Worm (Caenorhabditis elegans) whole organism, young adult: ENCODE results near the gene ttbk-5.

ENCODE experiments used
- C06A6.2 ChIP-seq: fragments of 200-800 bp; sonication (Bioruptor generic); conservative IDR thresholded peaks from 2 replicates; pipeline ENCODE4 v1.3.6; 2022; ENCODE audit warnings: missing genetic modification characterization, missing compliant biosample characterization
- F22D6.2 ChIP-seq: sonication (generic microtip); optimal IDR thresholded peaks from 2 replicates; lab custom pipeline; 2016; ENCODE audit warnings: mild to moderate bottlenecking, missing genetic modification characterization, missing compliant biosample characterization
- F33H1.4 ChIP-seq: fragments of 200-800 bp; sonication (Bioruptor generic); IDR thresholded peaks from 2 replicates; pipeline ENCODE4 v1.3.6; 2022; ENCODE audit warnings: missing genetic modification reagents, missing genetic modification characterization, missing compliant biosample characterization
- F57A8.1 ChIP-seq: fragments of 200-800 bp; sonication (Bioruptor generic); optimal IDR thresholded peaks from 2 replicates; lab custom pipeline; 2018; ENCODE audit warnings: mild to moderate bottlenecking, missing genetic modification characterization, moderate library complexity, missing compliant biosample characterization
- T26A5.8 ChIP-seq: sonication (generic microtip); optimal IDR thresholded peaks from 2 replicates; lab custom pipeline; 2016; ENCODE audit warnings: missing genetic modification characterization, missing compliant biosample characterization
- ama-1 ChIP-seq, 3 experiments: fragments of 150-350 bp in 1 of 3; sonication (generic microtip) in 2 of 3; optimal IDR thresholded peaks; 2 replicates each; lab custom pipeline; 2014 to 2018; ENCODE audit warnings: missing biosample characterization in 2 of 3, missing genetic modification characterization in 2 of 3, missing genetic modification reagents in 2 of 3
- aptf-3 ChIP-seq: fragments of 200-800 bp; sonication (Bioruptor generic); IDR thresholded peaks from 2 replicates; pipeline ENCODE4 v1.3.6; 2022; ENCODE audit warnings: missing genetic modification characterization, missing compliant biosample characterization
- atf-7 ChIP-seq: sonication (generic microtip); optimal IDR thresholded peaks from 2 replicates; lab custom pipeline; 2017; ENCODE audit warnings: mild to moderate bottlenecking, missing genetic modification characterization, missing compliant biosample characterization
- attf-6 ChIP-seq: fragments of 200-800 bp; sonication (Bioruptor generic); IDR thresholded peaks from 2 replicates; pipeline ENCODE4 v1.3.6; 2022; ENCODE audit warnings: missing genetic modification reagents, missing genetic modification characterization, missing compliant biosample characterization
- ceh-40 ChIP-seq: fragments of 200-800 bp; sonication (Bioruptor generic); IDR thresholded peaks from 2 replicates; pipeline ENCODE4 v1.3.6; 2022; ENCODE audit warnings: missing genetic modification characterization, missing compliant biosample characterization
- ceh-91 ChIP-seq: fragments of 200-800 bp; sonication (Bioruptor generic); IDR thresholded peaks from 2 replicates; pipeline ENCODE4 v1.3.6; 2022; ENCODE audit warnings: missing genetic modification reagents, missing genetic modification characterization, missing compliant biosample characterization
- dpff-1 ChIP-seq: sonication (generic microtip); optimal IDR thresholded peaks from 2 replicates; lab custom pipeline; 2017; ENCODE audit warnings: mild to moderate bottlenecking, missing genetic modification characterization, missing compliant biosample characterization
- ekl-4 ChIP-seq: fragments of 200-800 bp; sonication (Bioruptor generic); IDR thresholded peaks from 2 replicates; pipeline ENCODE4 v1.3.6; 2022; ENCODE audit warnings: missing genetic modification reagents, missing genetic modification characterization, missing compliant biosample characterization
- ets-4 ChIP-seq: fragments of 200-800 bp; sonication (Bioruptor generic); optimal IDR thresholded peaks from 2 replicates; lab custom pipeline; 2018; ENCODE audit warnings: mild to moderate bottlenecking, missing genetic modification characterization, missing compliant biosample characterization
- gei-17 ChIP-seq: fragments of 200-800 bp; sonication (Bioruptor generic); optimal IDR thresholded peaks from 2 replicates; lab custom pipeline; 2018; ENCODE audit warnings: mild to moderate bottlenecking, missing genetic modification characterization, missing compliant biosample characterization
- him-1 ChIP-seq: sonication (generic microtip); optimal IDR thresholded peaks from 2 replicates; lab custom pipeline; 2016; ENCODE audit warnings: missing genotype, missing genetic modification reagents, missing genetic modification characterization, missing compliant biosample characterization
- hlh-26 ChIP-seq: fragments of 200-800 bp; sonication (Bioruptor generic); conservative IDR thresholded peaks from 2 replicates; pipeline ENCODE4 v1.3.6; 2022; ENCODE audit warnings: missing genetic modification reagents, missing genetic modification characterization, missing compliant biosample characterization
- hsf-1 ChIP-seq: fragments of 200-800 bp; sonication (Bioruptor generic); IDR thresholded peaks from 2 replicates; pipeline ENCODE4 v1.3.6; 2022; ENCODE audit warnings: missing genetic modification reagents, missing genetic modification characterization, missing compliant biosample characterization
- lag-1 ChIP-seq: fragments of 200-800 bp; sonication (Bioruptor generic); IDR thresholded peaks from 2 replicates; pipeline ENCODE4 v1.3.6; 2022; ENCODE audit warnings: missing genetic modification reagents, missing genetic modification characterization, missing compliant biosample characterization
- let-607 ChIP-seq, 2 experiments: fragments of 200-800 bp in 1 of 2; sonication (Bioruptor generic) in 1 of 2; sonication (generic microtip) in 1 of 2; optimal IDR thresholded peaks; 2 replicates each; lab custom pipeline; 2016 to 2018; ENCODE audit warnings: mild to moderate bottlenecking in 2 of 2, missing compliant biosample characterization in 2 of 2, missing genetic modification characterization in 2 of 2, moderate library complexity in 2 of 2, missing genotype in 1 of 2
- lin-26 ChIP-seq: fragments of 200-800 bp; sonication (Bioruptor generic); IDR thresholded peaks from 2 replicates; pipeline ENCODE4 v1.3.6; 2022; ENCODE audit warnings: missing genetic modification reagents, missing genetic modification characterization, missing compliant biosample characterization
- lin-35 ChIP-seq, 3 experiments: fragments of 150-350 bp in 2 of 3; sonication (generic microtip) in 1 of 3; optimal IDR thresholded peaks; 2 replicates each; lab custom pipeline; 2014 to 2018; ENCODE audit warnings: missing biosample characterization in 3 of 3, missing genetic modification characterization in 3 of 3, missing genetic modification reagents in 3 of 3
- lin-54 ChIP-seq: fragments of 200-800 bp; sonication (Bioruptor generic); optimal IDR thresholded peaks from 2 replicates; lab custom pipeline; 2018; ENCODE audit warnings: mild to moderate bottlenecking, missing genetic modification characterization, missing compliant biosample characterization
- lsl-1 ChIP-seq: fragments of 200-800 bp; sonication (Bioruptor generic); optimal IDR thresholded peaks from 2 replicates; lab custom pipeline; 2018; ENCODE audit warnings: mild to moderate bottlenecking, missing genetic modification characterization, moderate library complexity, missing compliant biosample characterization
- madf-3 ChIP-seq: fragments of 200-800 bp; sonication (Bioruptor generic); IDR thresholded peaks from 2 replicates; pipeline ENCODE4 v1.3.6; 2022; ENCODE audit warnings: missing genetic modification reagents, missing genetic modification characterization, missing compliant biosample characterization
- madf-8 ChIP-seq: fragments of 200-800 bp; sonication (Bioruptor generic); conservative IDR thresholded peaks from 2 replicates; pipeline ENCODE4 v1.3.6; 2022; ENCODE audit warnings: missing genetic modification reagents, missing genetic modification characterization, missing compliant biosample characterization
- mcd-1 ChIP-seq: fragments of 200-800 bp; sonication (Bioruptor generic); IDR thresholded peaks from 2 replicates; pipeline ENCODE4 v1.3.6; 2022; ENCODE audit warnings: missing genetic modification reagents, missing genetic modification characterization, missing compliant biosample characterization
- mes-4 ChIP-seq: sonication (generic microtip); optimal IDR thresholded peaks from 2 replicates; lab custom pipeline; 2016; ENCODE audit warnings: missing genotype, missing genetic modification characterization, missing compliant biosample characterization
- mxl-1 ChIP-seq: sonication (generic microtip); optimal IDR thresholded peaks from 2 replicates; lab custom pipeline; 2016; ENCODE audit warnings: missing genetic modification characterization, missing compliant biosample characterization
- nfyb-1 ChIP-seq: fragments of 200-800 bp; sonication (Bioruptor generic); IDR thresholded peaks from 2 replicates; pipeline ENCODE4 v1.3.6; 2022; ENCODE audit warnings: missing genetic modification reagents, missing genetic modification characterization, missing compliant biosample characterization
- nhr-179 ChIP-seq: sonication (generic microtip); optimal IDR thresholded peaks from 2 replicates; lab custom pipeline; 2016; ENCODE audit warnings: mild to moderate bottlenecking, missing genetic modification characterization, missing compliant biosample characterization
- nhr-27 ChIP-seq: fragments of 200-800 bp; sonication (Bioruptor generic); optimal IDR thresholded peaks from 2 replicates; lab custom pipeline; 2018; ENCODE audit warnings: mild to moderate bottlenecking, missing genetic modification characterization, moderate library complexity, missing compliant biosample characterization
- nhr-80 ChIP-seq: sonication (generic microtip); optimal IDR thresholded peaks from 2 replicates; lab custom pipeline; 2016; ENCODE audit warnings: missing genetic modification characterization, missing compliant biosample characterization
- pbrm-1 ChIP-seq: fragments of 200-800 bp; sonication (Bioruptor generic); IDR thresholded peaks from 2 replicates; pipeline ENCODE4 v1.3.6; 2022; ENCODE audit warnings: missing genetic modification reagents, missing genetic modification characterization, missing compliant biosample characterization
- sea-2 ChIP-seq: fragments of 200-800 bp; sonication (Bioruptor generic); IDR thresholded peaks from 2 replicates; pipeline ENCODE4 v1.3.6; 2022; ENCODE audit warnings: missing genetic modification characterization, missing compliant biosample characterization
- snpc-1.1 ChIP-seq: sonication (generic microtip); optimal IDR thresholded peaks from 2 replicates; lab custom pipeline; 2017; ENCODE audit warnings: missing genetic modification characterization, mild to moderate bottlenecking, missing compliant biosample characterization, antibody characterized with exemption, moderate library complexity, missing genotype, missing genetic modification reagents; ENCODE audit not compliant: insufficient read depth
- snpc-1.3 ChIP-seq: sonication (generic microtip); optimal IDR thresholded peaks from 2 replicates; lab custom pipeline; 2017; ENCODE audit warnings: missing genetic modification characterization, mild to moderate bottlenecking, missing compliant biosample characterization, antibody characterized with exemption, moderate library complexity, missing genotype, missing genetic modification reagents; ENCODE audit not compliant: insufficient read depth
- snpc-4 ChIP-seq, 5 experiments: fragments of 150-350 bp in 1 of 5; sonication (generic microtip) in 4 of 5; optimal IDR thresholded peaks; 2 replicates each; lab custom pipeline; 2014 to 2018; ENCODE audit warnings: missing genetic modification characterization in 5 of 5, missing biosample characterization in 3 of 5, antibody characterized with exemption in 2 of 5, mild to moderate bottlenecking in 2 of 5, missing compliant biosample characterization in 2 of 5, missing genotype in 2 of 5, moderate library complexity in 2 of 5, missing genetic modification reagents in 1 of 5
- tbx-9 ChIP-seq: sonication (generic microtip); optimal IDR thresholded peaks from 2 replicates; lab custom pipeline; 2016; ENCODE audit warnings: borderline replicate concordance, missing genetic modification characterization, inconsistent platforms, missing compliant biosample characterization
- zfh-2 ChIP-seq: fragments of 200-800 bp; sonication (Bioruptor generic); conservative IDR thresholded peaks from 2 replicates; pipeline ENCODE4 v1.3.6; 2022; ENCODE audit warnings: missing genetic modification reagents, missing genetic modification characterization, missing compliant biosample characterization
- ztf-22 ChIP-seq: fragments of 200-800 bp; sonication (Bioruptor generic); optimal IDR thresholded peaks from 2 replicates; lab custom pipeline; 2018; ENCODE audit warnings: mild to moderate bottlenecking, missing genetic modification characterization, moderate library complexity, missing compliant biosample characterization
- ztf-25 ChIP-seq: fragments of 200-800 bp; sonication (Bioruptor generic); IDR thresholded peaks from 2 replicates; pipeline ENCODE4 v1.3.6; 2022; ENCODE audit warnings: missing genetic modification reagents, missing genetic modification characterization, missing compliant biosample characterization
- ztf-26 ChIP-seq: sonication (generic microtip); optimal IDR thresholded peaks from 2 replicates; lab custom pipeline; 2017; ENCODE audit warnings: missing genetic modification characterization, missing compliant biosample characterization

ttbk-5 gene

ce11 chrIV:10111441-10111840, 21.0 kb downstream of the ttbk-5 start, which contains the start of gene spch-1:
Gene spch-1, minus strand, starts transcription at chrIV:10111541.
- no peak for TF ChIP-seq ceh-40
- TF ChIP-seq lag-1 (GFP tag; lab: Robert Waterston, UW), result no peak
- no peak for TF ChIP-seq let-607 (tag; optimal IDR thresholded peaks at IDR 0.05; lab: Kevin White, UChicago)
- TF ChIP-seq madf-8 (GFP tag; lab: Robert Waterston, UW), result no peak
- TF ChIP-seq mes-4, result no peak
- no peak for TF ChIP-seq atf-7 (tag; lab: Kevin White, UChicago)
- TF ChIP-seq nfyb-1 (GFP tag; lab: Robert Waterston, UW), result no peak
- TF ChIP-seq sea-2 (GFP tag; lab: Robert Waterston, UW), result no peak
- no peak for TF ChIP-seq ztf-25 (GFP tag; lab: Robert Waterston, UW)
- no peak for TF ChIP-seq ztf-22 (GFP tag; lab: Kevin White, UChicago)
- no peak for TF ChIP-seq ekl-4 (GFP tag; lab: Robert Waterston, UW)

ce11 chrIV:10112570-10112969, 22.1 kb downstream of the ttbk-5 start, which contains the start of gene nsph-3.2:
Gene nsph-3.2, plus strand, starts transcription at chrIV:10112870.
- TF ChIP-seq snpc-1.3 (tag; lab: Kevin White, UChicago) (no peak), gei-17 (GFP tag; lab: Kevin White, UChicago) (no peak), him-1 (tag; lab: Kevin White, UChicago) (no peak), nhr-27 (tag; lab: Kevin White, UChicago) (no peak), zfh-2 (GFP tag; lab: Robert Waterston, UW) (no peak), hlh-26 (GFP tag; lab: Robert Waterston, UW) (no peak), nhr-80 (tag; lab: Kevin White, UChicago) (no peak), ztf-26 (tag; lab: Kevin White, UChicago) (no peak), dpff-1 (tag; lab: Kevin White, UChicago) (no peak), aptf-3 (GFP tag; lab: Robert Waterston, UW) (no peak), lin-54 (GFP tag; lab: Kevin White, UChicago) (no peak), lin-35 (GFP tag; optimal IDR thresholded peaks at IDR 0.05; lab: Kevin White, UChicago) (no peak)

ce11 chrIV:10115142-10115541, 24.7 kb downstream of the ttbk-5 start, which contains the start of gene C04G2.10:
Gene C04G2.10, plus strand, starts transcription at chrIV:10115442.
- no peak for TF ChIP-seq pbrm-1 (GFP tag; lab: Robert Waterston, UW)
- TF ChIP-seq T26A5.8, result no peak
- TF ChIP-seq madf-8 (GFP tag; lab: Robert Waterston, UW), result no peak
- no peak for TF ChIP-seq mxl-1
- no peak for TF ChIP-seq mes-4

- TF ChIP-seq mcd-1 (GFP tag; lab: Robert Waterston, UW) (no peak), tbx-9 (tag; lab: Kevin White, UChicago) (no peak), hsf-1 (GFP tag; lab: Robert Waterston, UW) (no peak), snpc-1.1 (tag; lab: Kevin White, UChicago) (peak; percentile 85), ceh-91 (no peak), F33H1.4 (no peak), lin-26 (GFP tag; lab: Robert Waterston, UW) (no peak), let-607 (tag; optimal IDR thresholded peaks at IDR 0.05; lab: Kevin White, UChicago) (no peak), ets-4 (no peak), lsl-1 (GFP tag; lab: Kevin White, UChicago) (peak; percentile 17), nhr-27 (tag; lab: Kevin White, UChicago) (no peak), snpc-4 (GFP tag; optimal IDR thresholded peaks at IDR 0.05; lab: Kevin White, UChicago) (peak; percentile 72), snpc-4 (tag; optimal IDR thresholded peaks at IDR 0.05; lab: Kevin White, UChicago) (peak; percentile 53 to 91 (median 68)), ama-1 (optimal IDR thresholded peaks at IDR 0.05; lab: Kevin White, UChicago) (no peak), ama-1 (GFP tag; optimal IDR thresholded peaks at IDR 0.05; lab: Kevin White, UChicago) (no peak), F57A8.1 (GFP tag; lab: Kevin White, UChicago) (no peak), ztf-22 (GFP tag; lab: Kevin White, UChicago) (no peak), C06A6.2 (GFP tag; lab: Robert Waterston, UW) (no peak), hlh-26 (GFP tag; lab: Robert Waterston, UW) (no peak), nhr-179 (tag; lab: Kevin White, UChicago) (no peak), F22D6.2 (tag; lab: Kevin White, UChicago) (no peak), madf-3 (GFP tag; lab: Robert Waterston, UW) (no peak), attf-6 (GFP tag; lab: Robert Waterston, UW) (no peak)
These were observed 26.3 kb downstream of the ttbk-5 start for ce11 chrIV:10116765-10117164.
